Worm (Caenorhabditis elegans) whole organism, L4 larva: ENCODE data around the gene T09D3.8.
A peak's percentile ranks its signal among the peaks of the same experiment; 100 is the strongest.

ENCODE experiments used
- D1046.2 ChIP-seq: fragments of 200-800 bp; sonication (Bioruptor generic); IDR thresholded peaks from 2 replicates; pipeline ENCODE4 v1.3.6; 2022; ENCODE audit warnings: missing genetic modification characterization, missing compliant biosample characterization
- F37D6.2 ChIP-seq: sonication (generic microtip); optimal IDR thresholded peaks from 2 replicates; lab custom pipeline; 2016; ENCODE audit warnings: mild to moderate bottlenecking, missing genetic modification characterization, missing compliant biosample characterization
- F49E8.2 ChIP-seq: sonication (generic microtip); optimal IDR thresholded peaks from 2 replicates; lab custom pipeline; 2016; ENCODE audit warnings: missing compliant biosample characterization, mild to moderate bottlenecking, missing genetic modification characterization, borderline replicate concordance
- T20F7.1 ChIP-seq: fragments of 200-800 bp; sonication (Bioruptor generic); optimal IDR thresholded peaks from 2 replicates; lab custom pipeline; 2018; ENCODE audit warnings: mild to moderate bottlenecking, missing genetic modification characterization, missing compliant biosample characterization
- T26A8.4 ChIP-seq: fragments of 200-800 bp; sonication (Bioruptor generic); IDR thresholded peaks from 2 replicates; pipeline ENCODE4 v1.3.6; 2022; ENCODE audit warnings: missing genetic modification characterization, missing compliant biosample characterization
- Y105C5A.15 ChIP-seq: fragments of 200-800 bp; sonication (Bioruptor generic); IDR thresholded peaks from 2 replicates; pipeline ENCODE4 v1.3.6; 2022; ENCODE audit warnings: missing genetic modification characterization, missing compliant biosample characterization
- Y5F2A.4 ChIP-seq: fragments of 200-800 bp; sonication (Bioruptor generic); optimal IDR thresholded peaks from 2 replicates; lab custom pipeline; 2018; ENCODE audit warnings: mild to moderate bottlenecking, missing genetic modification characterization, missing compliant biosample characterization
- ZK337.2 ChIP-seq: fragments of 200-800 bp; sonication (Bioruptor generic); IDR thresholded peaks from 2 replicates; pipeline ENCODE4 v1.3.6; 2022; ENCODE audit warnings: missing genetic modification reagents, missing genetic modification characterization, missing compliant biosample characterization
- ZK546.5 ChIP-seq, 2 experiments: sonication (generic microtip); optimal IDR thresholded peaks; 2 replicates each; lab custom pipeline; 2017; ENCODE audit warnings: missing biosample characterization in 2 of 2, missing genetic modification characterization in 2 of 2
- aha-1 ChIP-seq: fragments of 150-350 bp; peaks from one replicate; lab custom pipeline; 2014; ENCODE audit warnings: missing biosample characterization, missing genetic modification characterization
- ama-1 ChIP-seq: fragments of 150-350 bp; optimal IDR thresholded peaks from 2 replicates; lab custom pipeline; 2014; ENCODE audit warnings: inconsistent platforms, mixed read lengths
- arid-1 ChIP-seq: fragments of 200-800 bp; sonication (Bioruptor generic); conservative IDR thresholded peaks from 2 replicates; pipeline ENCODE4 v1.3.6; 2022; ENCODE audit warnings: missing genetic modification reagents, missing genetic modification characterization, missing compliant biosample characterization
- ceh-20 ChIP-seq: fragments of 200-800 bp; sonication (Bioruptor generic); IDR thresholded peaks from 2 replicates; pipeline ENCODE4 v1.3.6; 2022; ENCODE audit warnings: missing genetic modification reagents, missing genetic modification characterization, missing compliant biosample characterization
- ceh-28 ChIP-seq: fragments of 150-350 bp; optimal IDR thresholded peaks from 2 replicates; lab custom pipeline; 2014; ENCODE audit warnings: missing biosample characterization, missing genetic modification reagents, missing genetic modification characterization
- ceh-44 ChIP-seq: fragments of 200-800 bp; sonication (Bioruptor generic); IDR thresholded peaks from 2 replicates; pipeline ENCODE4 v1.3.6; 2022; ENCODE audit warnings: missing genetic modification reagents, missing genetic modification characterization, missing compliant biosample characterization
- ces-1 ChIP-seq: fragments of 150-350 bp; sonication (generic microtip); optimal IDR thresholded peaks from 4 replicates; lab custom pipeline; 2014; ENCODE audit warnings: missing biosample characterization, missing genetic modification reagents, missing genetic modification characterization
- dmd-6 ChIP-seq: fragments of 200-800 bp; sonication (Bioruptor generic); IDR thresholded peaks from 2 replicates; pipeline ENCODE4 v1.3.6; 2022; ENCODE audit warnings: missing genetic modification reagents, missing genetic modification characterization, missing compliant biosample characterization
- dpl-1 ChIP-seq: fragments of 150-350 bp; optimal IDR thresholded peaks from 2 replicates; lab custom pipeline; 2014; ENCODE audit warnings: missing biosample characterization, missing genetic modification reagents, missing genetic modification characterization
- duxl-1 ChIP-seq: sonication (generic microtip); optimal IDR thresholded peaks from 2 replicates; lab custom pipeline; 2016; ENCODE audit warnings: mild to moderate bottlenecking, missing genetic modification characterization, moderate library complexity, missing compliant biosample characterization; ENCODE audit not compliant: poor library complexity
- dve-1 ChIP-seq: sonication (generic microtip); optimal IDR thresholded peaks from 2 replicates; lab custom pipeline; 2017; ENCODE audit warnings: antibody characterized with exemption, mild to moderate bottlenecking, missing genetic modification characterization, missing compliant biosample characterization; ENCODE audit not compliant: insufficient read depth
- gei-8 ChIP-seq: fragments of 200-800 bp; sonication (Bioruptor generic); optimal IDR thresholded peaks from 2 replicates; lab custom pipeline; 2018; ENCODE audit warnings: mild to moderate bottlenecking, missing genetic modification characterization, missing compliant biosample characterization
- hif-1 ChIP-seq, 2 experiments: sonication (generic microtip); optimal IDR thresholded peaks; 2 replicates each; lab custom pipeline; 2016 to 2017; ENCODE audit warnings: missing compliant biosample characterization in 2 of 2, missing genetic modification characterization in 2 of 2, missing genetic modification reagents in 2 of 2, missing genotype in 2 of 2, mild to moderate bottlenecking in 1 of 2
- hlh-11 ChIP-seq: fragments of 200-800 bp; sonication (Bioruptor generic); optimal IDR thresholded peaks from 2 replicates; lab custom pipeline; 2018; ENCODE audit warnings: mild to moderate bottlenecking, missing genetic modification characterization, missing compliant biosample characterization
- hmg-1.1 ChIP-seq: fragments of 200-800 bp; sonication (Bioruptor generic); IDR thresholded peaks from 2 replicates; pipeline ENCODE4 v1.3.6; 2022; ENCODE audit warnings: missing genetic modification reagents, missing genetic modification characterization, missing compliant biosample characterization
- lin-13 ChIP-seq: fragments of 150-350 bp; optimal IDR thresholded peaks from 2 replicates; lab custom pipeline; 2014; ENCODE audit warnings: missing biosample characterization, missing genetic modification reagents, missing genetic modification characterization
- lin-39 ChIP-seq: fragments of 150-350 bp; optimal IDR thresholded peaks from 2 replicates; lab custom pipeline; 2014; ENCODE audit warnings: missing biosample characterization, missing genetic modification reagents, missing genetic modification characterization
- lir-3 ChIP-seq: sonication (generic microtip); optimal IDR thresholded peaks from 2 replicates; lab custom pipeline; 2016; ENCODE audit warnings: mild to moderate bottlenecking, missing genetic modification characterization, missing compliant biosample characterization
- mep-1 ChIP-seq: fragments of 150-350 bp; sonication (generic microtip); optimal IDR thresholded peaks from 3 replicates; lab custom pipeline; 2014; ENCODE audit warnings: missing biosample characterization, missing genetic modification characterization
- nhr-10 ChIP-seq: fragments of 150-350 bp; optimal IDR thresholded peaks from 2 replicates; lab custom pipeline; 2014; ENCODE audit warnings: missing biosample characterization, missing genetic modification characterization
- nhr-11 ChIP-seq: fragments of 150-350 bp; optimal IDR thresholded peaks from 2 replicates; lab custom pipeline; 2014; ENCODE audit warnings: missing biosample characterization, missing genetic modification characterization
- nhr-237 ChIP-seq: sonication (generic microtip); optimal IDR thresholded peaks from 2 replicates; lab custom pipeline; 2017; ENCODE audit warnings: missing biosample characterization, missing genetic modification characterization
- nhr-28 ChIP-seq: fragments of 150-350 bp; optimal IDR thresholded peaks from 2 replicates; lab custom pipeline; 2014; ENCODE audit warnings: missing biosample characterization, missing genetic modification characterization
- nhr-76 ChIP-seq: fragments of 150-350 bp; optimal IDR thresholded peaks from 2 replicates; lab custom pipeline; 2014; ENCODE audit warnings: missing biosample characterization, missing genetic modification characterization
- php-3 ChIP-seq: fragments of 200-800 bp; sonication (Bioruptor generic); IDR thresholded peaks from 2 replicates; pipeline ENCODE4 v1.3.6; 2022; ENCODE audit warnings: missing genetic modification reagents, missing genetic modification characterization, missing compliant biosample characterization
- snpc-1.2 ChIP-seq: fragments of 200-800 bp; sonication (Bioruptor generic); IDR thresholded peaks from 2 replicates; pipeline ENCODE4 v1.3.6; 2022; ENCODE audit warnings: missing genetic modification reagents, missing genetic modification characterization, missing compliant biosample characterization
- spr-1 ChIP-seq: sonication (generic microtip); optimal IDR thresholded peaks from 2 replicates; lab custom pipeline; 2016; ENCODE audit warnings: mild to moderate bottlenecking, missing genetic modification characterization, missing compliant biosample characterization
- unc-39 ChIP-seq: sonication (generic microtip); optimal IDR thresholded peaks from 2 replicates; lab custom pipeline; 2017; ENCODE audit warnings: missing biosample characterization, missing genetic modification characterization
- unc-62 ChIP-seq, 3 experiments: fragments of 150-350 bp in 1 of 3; sonication (generic microtip); optimal IDR thresholded peaks in 2 of 3; peaks in 1 of 3; 1 replicate in 1 of 3; 2 replicates in 2 of 3; lab custom pipeline; 2014 to 2017; ENCODE audit warnings: missing biosample characterization in 3 of 3, missing genetic modification characterization in 3 of 3, missing genetic modification reagents in 3 of 3, missing genotype in 1 of 3
- zag-1 ChIP-seq: fragments of 150-350 bp; optimal IDR thresholded peaks from 2 replicates; lab custom pipeline; 2014; ENCODE audit warnings: missing biosample characterization, missing genetic modification characterization
- zfp-3 ChIP-seq: fragments of 200-800 bp; sonication (Bioruptor generic); conservative IDR thresholded peaks from 2 replicates; pipeline ENCODE4 v1.3.6; 2022; ENCODE audit warnings: missing genetic modification reagents, missing genetic modification characterization, missing compliant biosample characterization
- zip-2 ChIP-seq: fragments of 150-350 bp; optimal IDR thresholded peaks from 2 replicates; lab custom pipeline; 2014; ENCODE audit warnings: missing biosample characterization, missing genetic modification characterization
- ztf-11 ChIP-seq: fragments of 150-350 bp; optimal IDR thresholded peaks from 2 replicates; lab custom pipeline; 2014; ENCODE audit warnings: missing biosample characterization, missing genetic modification characterization

Gene T09D3.8

ce11 chrV:5392993-5393628, 28.1 kb downstream of the T09D3.8 start, which contains the start of gene C35A11.4 (continued):
- TF ChIP-seq zfp-3 (GFP tag; lab: Robert Waterston, UW): no peak
- no peak for TF ChIP-seq ztf-11 (tag; lab: Kevin White, UChicago)
- no peak for TF ChIP-seq zip-2 (tag; lab: Kevin White, UChicago)
- peak; percentile 75 for TF ChIP-seq aha-1 (tag; lab: Kevin White, UChicago)

ce11 chrV:5403938-5404337, 39.0 kb downstream of the T09D3.8 start:
- TF ChIP-seq Y105C5A.15 (GFP tag; lab: Robert Waterston, UW) (no peak), aha-1 (tag; lab: Kevin White, UChicago) (peak; percentile 73)
- TF ChIP-seq, all 104 proteins: peak for 1

DNA sequence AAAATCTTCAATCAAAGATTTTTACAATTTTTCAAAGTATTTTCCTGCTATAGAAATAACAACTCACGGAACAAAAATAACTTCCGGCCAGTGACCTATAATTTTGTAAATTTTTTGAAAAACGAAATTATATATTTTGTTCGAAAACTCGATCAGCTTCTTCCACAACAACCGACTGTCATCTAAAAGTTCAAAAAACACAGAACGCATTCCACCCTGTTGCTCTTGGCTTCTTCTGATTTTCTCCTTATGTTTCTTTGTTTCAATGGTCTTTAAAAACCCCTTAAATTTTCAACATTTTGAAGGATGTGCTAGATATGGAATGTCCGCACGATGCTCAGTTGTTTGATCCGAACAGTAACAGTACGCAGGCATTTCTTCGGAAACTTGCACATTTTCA, 40.1 kb downstream of the T09D3.8 start, which contains the start of gene dmsr-7:
TSS of gene dmsr-7 (plus strand) at position 301 of the 400 bp plus-strand sequence.
- TF ChIP-seq F37D6.2 (no peak), spr-1 (tag; lab: Kevin White, UChicago) (no peak), nhr-10 (tag; lab: Kevin White, UChicago) (no peak), php-3 (no peak), ZK546.5 (tag; optimal IDR thresholded peaks at IDR 0.05; lab: Kevin White, UChicago) (no peak), snpc-1.2 (GFP tag; lab: Robert Waterston, UW) (no peak), ces-1 (GFP tag; lab: Kevin White, UChicago) (no peak), lin-13 (GFP tag; lab: Kevin White, UChicago) (no peak), zag-1 (tag; lab: Kevin White, UChicago) (no peak), ceh-44 (GFP tag; lab: Robert Waterston, UW) (no peak)
- TF ChIP-seq, all 104 proteins: peak for 0

ce11 chrV:5408223-5408622, 43.3 kb downstream of the T09D3.8 start, which contains the start of gene C25A6.1:
Gene C25A6.1, plus strand, starts transcription at chrV:5408523.
- TF ChIP-seq lin-13 (GFP tag; lab: Kevin White, UChicago) (no peak), arid-1 (GFP tag; lab: Robert Waterston, UW) (no peak), mep-1 (no peak), hmg-1.1 (GFP tag; lab: Robert Waterston, UW) (no peak)

DNA sequence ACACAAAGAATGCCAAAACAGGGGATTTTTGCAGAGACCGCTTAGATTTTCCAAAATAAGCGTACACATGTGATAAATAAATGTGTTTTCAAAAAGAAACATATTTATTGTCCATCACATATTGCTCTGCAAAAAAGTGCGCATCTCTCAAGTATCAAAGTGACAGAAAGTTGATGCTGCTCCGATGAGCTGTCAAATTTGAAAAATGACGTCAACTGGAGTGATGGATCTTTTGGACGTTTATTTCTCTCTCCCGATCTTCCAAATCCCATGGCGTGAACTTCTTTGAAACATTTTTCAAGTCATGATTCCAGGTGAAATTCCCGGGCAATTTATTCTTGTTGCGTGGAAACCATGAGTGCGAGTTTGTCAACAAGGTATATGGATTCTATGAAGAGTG, 44.0 kb downstream of the T09D3.8 start:
- TF ChIP-seq F49E8.2: no peak
- no peak for TF ChIP-seq lir-3 (tag; lab: Kevin White, UChicago)
- no peak for TF ChIP-seq dve-1 (tag; lab: Kevin White, UChicago)
- TF ChIP-seq hif-1 (tag; optimal IDR thresholded peaks at IDR 0.05; lab: Kevin White, UChicago): no peak
- no peak for TF ChIP-seq nhr-237
- TF ChIP-seq nhr-11 (tag; lab: Kevin White, UChicago): no peak
- TF ChIP-seq unc-62 (GFP tag; optimal IDR thresholded peaks at IDR 0.05 in 1 of 2; lab: Kevin White, UChicago): peak in 1 of 2 experiments; percentile 99
- TF ChIP-seq unc-62 (tag; optimal IDR thresholded peaks at IDR 0.05; lab: Kevin White, UChicago): no peak
- peak; percentile 64; the same call in 1 of the 2 replicates for TF ChIP-seq ceh-20 (GFP tag; lab: Robert Waterston, UW)
- no peak for TF ChIP-seq duxl-1 (tag; lab: Kevin White, UChicago)
- no peak for TF ChIP-seq unc-39 (tag; lab: Kevin White, UChicago)
- TF ChIP-seq, all 104 proteins: peak for 2

DNA sequence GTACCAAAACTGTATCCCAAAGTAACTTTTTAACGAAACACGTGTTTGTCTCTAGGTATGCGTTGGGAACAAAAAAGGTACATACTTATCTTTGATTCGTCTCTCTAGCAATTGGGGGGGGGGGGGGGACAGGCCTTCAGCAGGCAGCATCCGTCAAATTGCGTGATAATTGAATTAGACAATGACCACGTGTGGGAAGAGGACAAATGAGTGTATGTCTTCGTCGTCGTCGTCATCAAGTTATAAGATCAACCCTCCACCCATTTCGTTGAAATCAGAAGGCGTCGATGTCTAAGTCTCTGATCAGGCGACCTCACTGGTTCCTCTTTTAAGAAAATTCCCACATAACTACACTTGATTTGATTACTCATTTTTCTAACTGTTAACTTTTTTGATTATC, 45.7 kb downstream of the T09D3.8 start, which contains the start of gene F08F3.4:
TSS of gene F08F3.4 (plus strand) at position 277 of the 400 bp plus-strand sequence.
- TF ChIP-seq ama-1 (lab: Kevin White, UChicago): no peak
- TF ChIP-seq ceh-20 (GFP tag; lab: Robert Waterston, UW): 0 out of 2 replicates have a peak, but pooled peaks have one; percentile 38
- TF ChIP-seq T26A8.4 (GFP tag; lab: Robert Waterston, UW): no peak
- TF ChIP-seq dpl-1 (GFP tag; lab: Kevin White, UChicago): no peak
- TF ChIP-seq ZK337.2 (GFP tag; lab: Robert Waterston, UW): no peak
- peak; percentile 80 for TF ChIP-seq hlh-11 (tag; lab: Kevin White, UChicago)
- no peak for TF ChIP-seq Y5F2A.4 (GFP tag; lab: Kevin White, UChicago)
- TF ChIP-seq lin-39 (tag; lab: Kevin White, UChicago): no peak
- no peak for TF ChIP-seq T20F7.1 (GFP tag; lab: Kevin White, UChicago)
- no peak for TF ChIP-seq nhr-76 (tag; lab: Kevin White, UChicago)
- peak; percentile 30 for TF ChIP-seq nhr-28
- no peak for TF ChIP-seq ceh-28 (tag; lab: Kevin White, UChicago)
- TF ChIP-seq dmd-6 (GFP tag; lab: Robert Waterston, UW): peak; percentile 67
- no peak for TF ChIP-seq php-3
- TF ChIP-seq gei-8: peak; percentile 55
- TF ChIP-seq D1046.2: no peak
